Worm (Caenorhabditis elegans): ENCODE data around the gene T24H10.5.

Gene T24H10.5

DNA sequence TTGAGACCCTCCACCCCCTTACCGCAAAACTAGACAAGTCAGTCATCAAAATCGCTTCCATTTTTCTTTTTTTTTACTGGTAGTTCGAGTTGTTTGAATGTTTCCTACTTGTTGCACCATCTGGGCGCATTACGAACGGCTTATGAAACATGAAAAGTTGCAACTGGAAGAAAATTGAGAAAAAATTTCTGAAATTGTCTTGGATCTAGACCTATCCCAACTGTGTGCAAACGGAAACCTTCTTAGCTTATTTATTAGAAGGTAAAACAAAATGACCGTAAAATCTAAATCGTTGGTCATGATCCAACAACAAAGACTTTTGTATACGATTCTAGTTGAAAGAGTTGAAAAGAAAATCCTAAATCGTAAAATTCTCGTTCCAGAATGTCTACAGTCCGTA lies 26.4 kb upstream of the T24H10.5 start:
- TF ChIP-seq B0310.2 (tag; optimal IDR thresholded peaks at IDR 0.05), result no peak
- no peak for TF ChIP-seq tra-4 (tag; optimal IDR thresholded peaks at IDR 0.05)
- no peak for TF ChIP-seq flt-1 (GFP tag; IDR thresholded peaks at IDR 0.05)
- no peak for TF ChIP-seq ets-7 (tag; optimal IDR thresholded peaks at IDR 0.05)
- TF ChIP-seq tbx-37 (GFP tag; conservative IDR thresholded peaks at IDR 0.05), result no peak
- no peak for TF ChIP-seq hmbx-1 (tag; optimal IDR thresholded peaks at IDR 0.05)
- no peak for TF ChIP-seq scrt-1 (GFP tag; IDR thresholded peaks at IDR 0.05)
- no peak for TF ChIP-seq F13C5.2 (tag; optimal IDR thresholded peaks at IDR 0.05)
- TF ChIP-seq aly-1 (tag; optimal IDR thresholded peaks at IDR 0.05), result no peak
- TF ChIP-seq ceh-36 (tag; optimal IDR thresholded peaks at IDR 0.05), result no peak

DNA sequence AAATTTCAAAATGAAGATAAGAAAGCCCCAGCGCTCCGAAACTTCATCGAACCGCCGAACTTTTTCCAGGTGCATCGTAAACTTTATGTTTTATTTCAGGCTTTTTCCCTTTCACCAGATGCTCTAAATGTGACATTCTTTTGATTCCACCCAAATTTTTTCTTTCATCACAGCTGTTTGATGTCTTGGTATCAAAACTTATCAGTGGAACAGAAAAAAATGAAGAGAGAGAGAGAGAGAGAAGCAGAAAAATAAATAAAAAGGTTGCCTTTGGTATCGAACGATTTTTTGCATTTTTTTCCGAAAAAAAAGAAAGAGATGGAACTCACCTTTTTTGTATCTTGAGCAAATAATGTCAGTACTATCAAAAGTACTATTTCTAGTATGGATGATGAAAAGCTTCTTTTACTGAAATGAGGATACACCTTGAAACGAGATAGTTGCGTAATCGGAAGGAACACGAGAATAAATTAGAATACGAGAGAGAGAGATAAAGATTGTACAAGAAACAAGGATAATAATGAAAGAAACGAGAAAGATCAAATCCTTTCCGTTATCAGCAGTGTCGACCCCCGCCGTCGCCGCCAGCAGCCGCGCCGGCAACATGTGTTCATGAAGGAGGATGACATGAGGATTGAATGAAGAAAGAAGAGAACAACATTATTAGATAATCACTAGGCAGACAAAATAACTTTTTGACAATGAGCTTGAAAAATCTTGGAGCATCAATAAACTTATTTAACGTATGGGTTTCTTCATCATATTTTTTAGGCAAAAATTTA lies 24.6 kb upstream of the T24H10.5 start:
- TF ChIP-seq tbx-37 (GFP tag; conservative IDR thresholded peaks at IDR 0.05), result no peak
- no peak for TF ChIP-seq hnd-1 (tag; optimal IDR thresholded peaks at IDR 0.05)
- no peak for TF ChIP-seq ceh-36 (tag; optimal IDR thresholded peaks at IDR 0.05)
- TF ChIP-seq flt-1 (GFP tag; IDR thresholded peaks at IDR 0.05), result no peak
- no peak for TF ChIP-seq hmbx-1 (tag; optimal IDR thresholded peaks at IDR 0.05)

DNA sequence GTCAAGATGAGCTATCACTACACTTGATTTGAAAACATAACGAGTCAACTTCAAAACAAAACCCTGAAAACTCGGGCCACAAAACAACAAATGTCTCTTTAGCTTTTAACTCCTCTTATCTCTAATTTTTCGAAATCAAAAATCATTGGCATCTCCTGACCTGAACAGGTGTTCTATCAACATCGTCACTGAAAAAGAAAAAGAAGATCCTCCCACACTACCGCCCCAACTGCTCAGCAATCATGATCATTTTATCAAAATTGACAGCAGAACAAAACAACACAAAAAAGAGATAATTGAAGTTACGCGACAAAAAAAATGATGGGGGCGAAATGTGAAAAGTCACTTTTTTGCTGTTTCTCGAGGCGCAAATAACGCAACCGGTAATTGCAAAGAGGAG lies 22.5 kb upstream of the T24H10.5 start:
- no peak for TF ChIP-seq ets-7 (tag; optimal IDR thresholded peaks at IDR 0.05)

DNA sequence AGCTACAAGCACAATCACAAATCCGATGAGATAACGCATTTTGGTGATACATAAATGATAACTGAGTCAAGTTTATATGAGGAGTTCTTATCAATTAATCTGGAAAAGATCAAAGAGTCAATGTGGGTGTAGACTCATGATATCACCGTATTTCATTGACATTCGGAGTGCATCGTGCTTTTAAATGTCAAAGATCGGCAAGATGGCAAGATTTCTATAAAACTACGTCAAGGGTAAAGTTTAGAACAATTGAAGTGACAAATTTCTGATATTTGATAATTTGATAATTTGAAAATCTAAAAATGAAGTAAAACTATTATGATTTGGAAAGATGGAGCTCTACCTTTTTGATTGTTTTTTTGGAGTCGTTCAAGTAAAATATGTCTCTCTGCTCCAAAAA lies 17.8 kb upstream of the T24H10.5 start, which contains the start of gene sysm-1:
Gene sysm-1 (minus strand): TSS at position 101 of the 400 bp plus-strand sequence.
- TF ChIP-seq ets-7 (tag; optimal IDR thresholded peaks at IDR 0.05) (no peak), ceh-36 (tag; optimal IDR thresholded peaks at IDR 0.05) (no peak), B0310.2 (tag; optimal IDR thresholded peaks at IDR 0.05) (no peak)

DNA sequence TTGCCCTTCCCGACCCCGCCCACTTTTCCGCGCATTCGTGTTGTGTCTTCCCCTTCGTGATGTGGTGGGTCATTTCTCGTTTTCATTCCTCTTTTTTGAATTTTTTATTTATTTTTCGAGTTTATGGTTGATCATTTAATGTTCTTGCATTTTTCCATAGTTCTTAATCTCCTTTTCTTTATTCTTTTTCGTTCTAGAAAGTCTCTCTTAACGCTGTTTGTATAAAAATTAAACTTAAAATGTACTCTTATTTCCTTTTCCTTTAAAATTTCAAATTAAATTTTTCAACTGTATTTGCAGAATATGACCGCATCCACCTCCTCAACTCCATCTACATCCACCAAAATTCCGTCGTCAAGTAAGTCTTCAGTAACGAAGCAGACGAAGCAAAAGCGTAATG lies 14.6 kb upstream of the T24H10.5 start, which contains the start of gene hlh-3:
Gene hlh-3 (plus strand): TSS at position 301 of the 400 bp plus-strand sequence.
- TF ChIP-seq tra-4 (tag; optimal IDR thresholded peaks at IDR 0.05), result no peak
- TF ChIP-seq hmbx-1 (tag; optimal IDR thresholded peaks at IDR 0.05), result no peak
- no peak for TF ChIP-seq pes-1 (GFP tag; IDR thresholded peaks at IDR 0.05)
- TF ChIP-seq hmg-4 (GFP tag; optimal IDR thresholded peaks at IDR 0.05), result no peak
- TF ChIP-seq tbx-11 (GFP tag; IDR thresholded peaks at IDR 0.05), result no peak
- TF ChIP-seq ets-7 (tag; optimal IDR thresholded peaks at IDR 0.05), result no peak
- TF ChIP-seq scrt-1 (GFP tag; IDR thresholded peaks at IDR 0.05), result no peak
- TF ChIP-seq tbx-37 (GFP tag; conservative IDR thresholded peaks at IDR 0.05), result no peak
- TF ChIP-seq ceh-36 (tag; optimal IDR thresholded peaks at IDR 0.05), result no peak
- TF ChIP-seq flt-1 (GFP tag; IDR thresholded peaks at IDR 0.05), result no peak
- no peak for TF ChIP-seq B0310.2 (tag; optimal IDR thresholded peaks at IDR 0.05)
- TF ChIP-seq ama-1 (optimal IDR thresholded peaks at IDR 0.05), result no peak
- no peak for TF ChIP-seq aly-1 (tag; optimal IDR thresholded peaks at IDR 0.05)
- TF ChIP-seq sea-1 (GFP tag; conservative IDR thresholded peaks at IDR 0.05), result no peak
- TF ChIP-seq ceh-13 (GFP tag; optimal IDR thresholded peaks at IDR 0.05), result no peak
- no peak for TF ChIP-seq hnd-1 (tag; optimal IDR thresholded peaks at IDR 0.05)
- no peak for TF ChIP-seq F13C5.2 (tag; optimal IDR thresholded peaks at IDR 0.05)

DNA sequence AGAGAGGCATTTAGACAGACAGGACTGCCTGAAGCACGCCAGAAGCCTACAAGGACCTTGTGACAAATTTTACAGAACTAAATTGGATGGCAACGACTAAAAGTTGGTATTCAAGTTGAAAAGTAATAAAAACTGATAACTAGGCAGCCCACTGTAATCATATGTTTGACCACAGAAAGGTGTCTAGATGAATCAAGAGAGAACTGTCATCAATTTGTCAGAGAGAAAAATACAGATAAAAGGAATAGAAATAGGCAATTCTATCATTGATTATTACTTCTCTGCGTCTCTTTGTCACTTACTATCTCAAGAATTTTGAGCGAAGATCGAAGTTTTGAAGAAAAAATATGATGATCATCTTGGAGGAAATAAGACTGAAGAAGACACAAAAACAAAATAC lies 8.0 kb upstream of the T24H10.5 start:
- TF ChIP-seq aly-1 (tag; optimal IDR thresholded peaks at IDR 0.05), result no peak
- no peak for TF ChIP-seq ceh-13 (GFP tag; optimal IDR thresholded peaks at IDR 0.05)
- no peak for TF ChIP-seq ets-7 (tag; optimal IDR thresholded peaks at IDR 0.05)
- no peak for TF ChIP-seq pes-1 (GFP tag; IDR thresholded peaks at IDR 0.05)
- no peak for TF ChIP-seq tbx-11 (GFP tag; IDR thresholded peaks at IDR 0.05)
- TF ChIP-seq F13C5.2 (tag; optimal IDR thresholded peaks at IDR 0.05), result no peak
- TF ChIP-seq scrt-1 (GFP tag; IDR thresholded peaks at IDR 0.05), result no peak
- no peak for TF ChIP-seq flt-1 (GFP tag; IDR thresholded peaks at IDR 0.05)
- no peak for TF ChIP-seq ama-1 (optimal IDR thresholded peaks at IDR 0.05)
- no peak for TF ChIP-seq hmg-4 (GFP tag; optimal IDR thresholded peaks at IDR 0.05)
- no peak for TF ChIP-seq B0310.2 (tag; optimal IDR thresholded peaks at IDR 0.05)
- no peak for TF ChIP-seq ceh-36 (tag; optimal IDR thresholded peaks at IDR 0.05)

DNA sequence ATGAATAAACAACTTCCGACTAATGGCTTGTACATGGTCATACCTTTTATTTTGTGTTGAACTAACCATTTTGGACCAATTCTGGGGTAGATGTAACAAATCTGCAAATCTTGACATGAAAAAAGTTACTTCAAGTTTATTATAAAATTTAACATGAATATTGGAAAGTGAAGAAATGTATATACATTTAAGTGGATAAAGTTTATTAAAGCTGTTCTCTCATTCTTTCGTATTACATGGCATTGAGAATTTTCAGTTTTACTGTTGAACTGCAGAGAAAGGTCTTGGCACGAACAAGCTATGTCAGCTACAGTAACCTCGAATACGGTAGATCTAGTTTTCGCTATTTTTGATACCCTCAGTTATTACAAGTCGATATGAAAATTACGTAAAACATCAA lies 7.3 kb upstream of the T24H10.5 start, which contains the start of gene C07H4.1:
Gene C07H4.1 (minus strand): TSS at position 101 of the 400 bp plus-strand sequence.
- TF ChIP-seq hmbx-1 (tag; optimal IDR thresholded peaks at IDR 0.05) (no peak), ets-7 (tag; optimal IDR thresholded peaks at IDR 0.05) (no peak), pes-1 (GFP tag; IDR thresholded peaks at IDR 0.05) (no peak), ama-1 (optimal IDR thresholded peaks at IDR 0.05) (no peak)

DNA sequence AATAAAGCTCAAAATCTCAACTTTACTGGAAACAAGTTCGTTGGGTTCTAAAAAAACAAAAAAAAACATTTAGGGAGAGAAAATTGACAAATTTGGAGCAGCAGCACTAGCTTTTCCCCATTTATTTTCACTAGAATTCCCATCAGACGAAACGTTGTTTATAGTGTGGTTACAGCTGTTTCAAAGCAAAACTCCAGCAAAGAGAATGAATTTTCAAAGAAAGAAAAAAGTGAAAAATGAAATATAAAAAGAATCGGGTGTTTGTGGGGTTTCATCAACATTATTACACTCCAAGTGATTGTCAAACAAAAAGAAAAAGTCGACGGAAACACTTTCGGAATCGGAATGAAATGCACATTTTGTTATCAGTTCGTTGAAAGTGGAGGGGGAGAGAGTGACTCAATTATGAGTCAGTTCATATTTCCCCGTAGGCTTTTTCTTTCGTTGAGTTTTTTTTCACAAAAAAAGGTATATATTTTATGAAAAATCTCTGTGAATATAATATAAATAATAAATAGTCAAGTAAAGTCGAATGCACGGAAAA lies 6.6 kb upstream of the T24H10.5 start:
- no peak for TF ChIP-seq tbx-11 (GFP tag; IDR thresholded peaks at IDR 0.05)
- TF ChIP-seq B0310.2 (tag; optimal IDR thresholded peaks at IDR 0.05), result no peak
- TF ChIP-seq ceh-36 (tag; optimal IDR thresholded peaks at IDR 0.05), result no peak
- no peak for TF ChIP-seq F13C5.2 (tag; optimal IDR thresholded peaks at IDR 0.05)

DNA sequence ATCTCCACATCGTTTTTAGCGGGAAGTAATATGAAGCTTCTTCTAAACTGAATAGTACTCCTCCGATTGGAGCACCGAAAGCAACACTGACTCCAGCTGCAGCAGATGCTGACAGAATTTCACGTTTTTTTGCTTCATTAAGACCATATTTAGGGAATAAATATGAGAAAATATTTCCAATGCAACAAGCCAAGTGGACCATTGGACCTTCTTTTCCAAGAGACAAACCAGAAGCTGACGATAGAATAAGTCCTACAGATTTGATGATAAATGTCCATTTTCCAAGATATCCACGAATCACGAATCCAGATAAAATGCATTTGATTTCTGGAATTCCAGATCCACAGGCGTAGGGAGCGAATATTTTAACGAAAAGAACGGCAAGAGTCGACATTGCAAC lies 3.6 kb upstream of the T24H10.5 start:
- TF ChIP-seq flt-1 (GFP tag; IDR thresholded peaks at IDR 0.05), result no peak
- TF ChIP-seq tbx-37 (GFP tag; conservative IDR thresholded peaks at IDR 0.05), result no peak
- no peak for TF ChIP-seq aly-1 (tag; optimal IDR thresholded peaks at IDR 0.05)
- TF ChIP-seq F13C5.2 (tag; optimal IDR thresholded peaks at IDR 0.05), result no peak
- no peak for TF ChIP-seq hnd-1 (tag; optimal IDR thresholded peaks at IDR 0.05)
- no peak for TF ChIP-seq ets-7 (tag; optimal IDR thresholded peaks at IDR 0.05)

All from whole organism, early embryonic.